Fruit fly (Drosophila melanogaster) whole organism, embryonic: ENCODE measurements around the gene mus201.
A peak's percentile ranks its signal among the peaks of the same experiment; 100 is the strongest.

Experiments used
- Abd-B ChIP-seq: fragments of 200-800 bp; sonication (Bioruptor generic); optimal IDR thresholded peaks from 2 replicates; lab custom pipeline; 2018; ENCODE audit warnings: missing biosample characterization, mild to moderate bottlenecking, missing genetic modification characterization, moderate library complexity
- Antp ChIP-seq: fragments of 200-800 bp; sonication (Bioruptor generic); optimal IDR thresholded peaks from 3 replicates; lab custom pipeline; 2016; ENCODE audit warnings: missing biosample characterization, missing genetic modification characterization
- Atf6 ChIP-seq: fragments of 200-800 bp; sonication (Bioruptor generic); IDR thresholded peaks from 2 replicates; pipeline ENCODE4 v1.3.6; 2022; ENCODE audit warnings: missing biosample characterization, missing genetic modification characterization
- Bdp1 ChIP-seq: fragments of 200-800 bp; sonication (Bioruptor generic); optimal IDR thresholded peaks from 3 replicates; lab custom pipeline; 2016; ENCODE audit warnings: missing biosample characterization, missing genetic modification characterization
- Bteb2 ChIP-seq: fragments of 200-800 bp; sonication (Bioruptor generic); optimal IDR thresholded peaks from 2 replicates; lab custom pipeline; 2016; ENCODE audit warnings: missing biosample characterization, missing genetic modification characterization
- CG10274 ChIP-seq: fragments of 200-800 bp; sonication (Bioruptor generic); optimal IDR thresholded peaks from 3 replicates; lab custom pipeline; 2017; ENCODE audit warnings: missing biosample characterization, mild to moderate bottlenecking, missing genetic modification characterization
- CG10366 ChIP-seq: fragments of 200-800 bp; sonication (Bioruptor generic); IDR thresholded peaks from 2 replicates; pipeline ENCODE4 v1.3.6; 2022; ENCODE audit warnings: missing biosample characterization, missing genetic modification characterization
- CG10979 ChIP-seq: fragments of 200-800 bp; sonication (Bioruptor generic); optimal IDR thresholded peaks from 2 replicates; lab custom pipeline; 2018; ENCODE audit warnings: missing biosample characterization, mild to moderate bottlenecking, missing genetic modification characterization, moderate library complexity
- CG11093 ChIP-seq: fragments of 200-800 bp; sonication (Bioruptor generic); IDR thresholded peaks from 3 replicates; pipeline ENCODE4 v1.3.6; 2022; ENCODE audit warnings: missing biosample characterization, missing genetic modification characterization
- CG11504 ChIP-seq: fragments of 200-800 bp; sonication (Bioruptor generic); optimal IDR thresholded peaks from 3 replicates; lab custom pipeline; 2019; ENCODE audit warnings: missing biosample characterization, mild to moderate bottlenecking, missing genetic modification characterization, moderate library complexity
- CG12299 ChIP-seq: fragments of 200-800 bp; sonication (Bioruptor generic); optimal IDR thresholded peaks from 2 replicates; lab custom pipeline; 2018; ENCODE audit warnings: missing biosample characterization, mild to moderate bottlenecking, missing genetic modification characterization
- CG12659 ChIP-seq: fragments of 200-800 bp; sonication (Bioruptor generic); optimal IDR thresholded peaks from 3 replicates; lab custom pipeline; 2017; ENCODE audit warnings: mild to moderate bottlenecking, missing biosample characterization, missing genetic modification reagents, missing genetic modification characterization
- CG14014 ChIP-seq: fragments of 200-800 bp; sonication (Bioruptor generic); IDR thresholded peaks from 2 replicates; pipeline ENCODE4 v1.3.6; 2022; ENCODE audit warnings: missing biosample characterization, missing genetic modification characterization
- CG15269 ChIP-seq: fragments of 200-800 bp; sonication (Bioruptor generic); optimal IDR thresholded peaks from 2 replicates; lab custom pipeline; 2018; ENCODE audit warnings: missing biosample characterization, mild to moderate bottlenecking, missing genetic modification characterization, moderate library complexity
- CG17361 ChIP-seq: fragments of 200-800 bp; sonication (Bioruptor generic); IDR thresholded peaks from 3 replicates; pipeline ENCODE4 v1.3.6; 2022; ENCODE audit warnings: missing biosample characterization, missing genetic modification characterization
- CG2202 ChIP-seq: fragments of 200-800 bp; sonication (Bioruptor generic); optimal IDR thresholded peaks from 2 replicates; lab custom pipeline; 2018; ENCODE audit warnings: missing biosample characterization, mild to moderate bottlenecking, missing genetic modification characterization
- CG30403 ChIP-seq: fragments of 200-800 bp; sonication (Bioruptor generic); optimal IDR thresholded peaks from 3 replicates; lab custom pipeline; 2016; ENCODE audit warnings: missing biosample characterization, missing genetic modification characterization
- CG34224 ChIP-seq: fragments of 200-800 bp; sonication (Bioruptor generic); IDR thresholded peaks from 3 replicates; pipeline ENCODE4 v1.3.6; 2022; ENCODE audit warnings: missing biosample characterization, missing genetic modification characterization; ENCODE audit not compliant: partially characterized antibody
- CG34422 ChIP-seq: fragments of 200-800 bp; sonication (Bioruptor generic); IDR thresholded peaks from 3 replicates; pipeline ENCODE4 v1.3.6; 2022; ENCODE audit warnings: missing biosample characterization, missing genetic modification characterization
- CG3847 ChIP-seq: fragments of 200-800 bp; sonication (Bioruptor generic); IDR thresholded peaks from 2 replicates; pipeline ENCODE4 v1.3.6; 2022; ENCODE audit warnings: missing biosample characterization, missing genetic modification characterization
- CG4282 ChIP-seq: fragments of 200-800 bp; sonication (Bioruptor generic); optimal IDR thresholded peaks from 2 replicates; lab custom pipeline; 2016; ENCODE audit warnings: missing biosample characterization, missing genetic modification characterization
- CG4360 ChIP-seq: fragments of 200-800 bp; sonication (Bioruptor generic); IDR thresholded peaks from 2 replicates; pipeline ENCODE4 v1.3.6; 2022; ENCODE audit warnings: missing biosample characterization, missing genetic modification characterization
- CG7786 ChIP-seq: fragments of 200-800 bp; sonication (Bioruptor generic); optimal IDR thresholded peaks from 2 replicates; lab custom pipeline; 2016; ENCODE audit warnings: missing biosample characterization, missing genetic modification characterization
- CG7839 ChIP-seq: fragments of 200-800 bp; sonication (Bioruptor generic); optimal IDR thresholded peaks from 3 replicates; lab custom pipeline; 2018; ENCODE audit warnings: missing biosample characterization, mild to moderate bottlenecking, missing genetic modification characterization, moderate library complexity
- Doc2 ChIP-seq: fragments of 200-800 bp; sonication (Bioruptor generic); IDR thresholded peaks from 2 replicates; pipeline ENCODE4 v1.3.6; 2022; ENCODE audit warnings: missing biosample characterization, missing genetic modification characterization
- Dp ChIP-seq: fragments of 200-800 bp; sonication (Bioruptor generic); optimal IDR thresholded peaks from 2 replicates; lab custom pipeline; 2018; ENCODE audit warnings: missing biosample characterization, mild to moderate bottlenecking, missing genetic modification characterization, moderate library complexity
- HLH3B ChIP-seq: fragments of 200-800 bp; sonication (Bioruptor generic); IDR thresholded peaks from 2 replicates; pipeline ENCODE4 v1.3.6; 2022; ENCODE audit warnings: missing biosample characterization, missing genetic modification characterization
- Hand ChIP-seq: fragments of 200-800 bp; sonication (Bioruptor generic); optimal IDR thresholded peaks from 2 replicates; lab custom pipeline; 2017; ENCODE audit warnings: mild to moderate bottlenecking, missing biosample characterization, missing genetic modification reagents, missing genetic modification characterization
- Hmr ChIP-seq: fragments of 200-800 bp; sonication (Bioruptor generic); optimal IDR thresholded peaks from 3 replicates; lab custom pipeline; 2017; ENCODE audit warnings: mild to moderate bottlenecking, missing biosample characterization, missing genetic modification reagents, missing genetic modification characterization
- Med ChIP-seq: fragments of 200-800 bp; sonication (Bioruptor generic); peaks from one replicate; lab custom pipeline; 2016; ENCODE audit warnings: missing biosample characterization, missing genetic modification characterization, mild to moderate bottlenecking, inconsistent platforms, moderate library complexity
- Rfx ChIP-seq: fragments of 200-800 bp; sonication (Bioruptor generic); IDR thresholded peaks from 2 replicates; pipeline ENCODE4 v1.3.6; 2022; ENCODE audit warnings: missing biosample characterization, missing genetic modification characterization
- Six4 ChIP-seq: fragments of 200-800 bp; sonication (Bioruptor generic); optimal IDR thresholded peaks from 2 replicates; lab custom pipeline; 2016; ENCODE audit warnings: missing biosample characterization, missing genetic modification characterization
- Sox102F ChIP-seq: fragments of 200-800 bp; sonication (Bioruptor generic); optimal IDR thresholded peaks from 2 replicates; lab custom pipeline; 2018; ENCODE audit warnings: missing biosample characterization, mild to moderate bottlenecking, missing genetic modification characterization, moderate library complexity
- Trl ChIP-seq, 3 experiments: fragments of >200 bp in 2 of 3; fragments of 200-800 bp in 1 of 3; sonication (Bioruptor generic) in 1 of 3; optimal IDR thresholded peaks; 2 replicates in 1 of 3; 3 replicates in 2 of 3; lab custom pipeline; 2016 to 2017; ENCODE audit warnings: missing biosample characterization in 1 of 3, missing genetic modification characterization in 1 of 3
- az2 ChIP-seq: fragments of 200-800 bp; sonication (Bioruptor generic); optimal IDR thresholded peaks from 3 replicates; lab custom pipeline; 2016; ENCODE audit warnings: missing biosample characterization, missing genetic modification characterization
- bbx ChIP-seq: fragments of 200-800 bp; sonication (Bioruptor generic); IDR thresholded peaks from 2 replicates; pipeline ENCODE4 v1.3.6; 2022; ENCODE audit warnings: missing biosample characterization, missing genetic modification characterization; ENCODE audit not compliant: partially characterized antibody
- bigmax ChIP-seq: fragments of 200-800 bp; sonication (Bioruptor generic); optimal IDR thresholded peaks from 2 replicates; lab custom pipeline; 2018; ENCODE audit warnings: missing biosample characterization, mild to moderate bottlenecking, missing genetic modification characterization
- chn ChIP-seq: fragments of 200-800 bp; sonication (Bioruptor generic); optimal IDR thresholded peaks from 2 replicates; lab custom pipeline; 2016; ENCODE audit warnings: missing biosample characterization, missing genetic modification characterization
- crp ChIP-seq, 2 experiments: fragments of 200-800 bp; sonication (Bioruptor generic); optimal IDR thresholded peaks; 2 replicates in 1 of 2; 3 replicates in 1 of 2; lab custom pipeline; 2017; ENCODE audit warnings: missing biosample characterization in 2 of 2, missing genetic modification characterization in 2 of 2, mild to moderate bottlenecking in 1 of 2, moderate library complexity in 1 of 2
- gem ChIP-seq: fragments of 200-800 bp; sonication (Bioruptor generic); optimal IDR thresholded peaks from 2 replicates; lab custom pipeline; 2019; ENCODE audit warnings: missing biosample characterization, mild to moderate bottlenecking, missing genetic modification characterization, moderate library complexity
- grau ChIP-seq: fragments of 200-800 bp; optimal IDR thresholded peaks from 3 replicates; lab custom pipeline; 2019; ENCODE audit warnings: missing biosample characterization, mild to moderate bottlenecking, missing genetic modification characterization, moderate library complexity
- gt ChIP-seq: fragments of 200-800 bp; sonication (Bioruptor generic); IDR thresholded peaks from 2 replicates; pipeline ENCODE4 v1.3.6; 2022; ENCODE audit warnings: missing biosample characterization, missing genetic modification characterization
- luna ChIP-seq: fragments of 200-800 bp; sonication (Bioruptor generic); optimal IDR thresholded peaks from 2 replicates; lab custom pipeline; 2016; ENCODE audit warnings: missing biosample characterization, missing genetic modification characterization
- nom ChIP-seq: fragments of 200-800 bp; sonication (Bioruptor generic); optimal IDR thresholded peaks from 2 replicates; lab custom pipeline; 2017; ENCODE audit warnings: missing biosample characterization, missing genetic modification characterization, mild to moderate bottlenecking, moderate library complexity, missing genetic modification reagents
- onecut ChIP-seq: fragments of 200-800 bp; sonication (Bioruptor generic); IDR thresholded peaks from 2 replicates; pipeline ENCODE4 v1.3.6; 2022; ENCODE audit warnings: missing biosample characterization, missing genetic modification characterization
- row ChIP-seq: fragments of 200-800 bp; sonication (Bioruptor generic); IDR thresholded peaks from 3 replicates; pipeline ENCODE4 v1.3.6; 2022; ENCODE audit warnings: missing biosample characterization, missing genetic modification characterization
- sens ChIP-seq: fragments of 200-800 bp; sonication (Bioruptor generic); peaks from one replicate; lab custom pipeline; 2016; ENCODE audit warnings: missing biosample characterization, missing genetic modification characterization
- sim ChIP-seq: fragments of 200-800 bp; sonication (Bioruptor generic); IDR thresholded peaks from 2 replicates; pipeline ENCODE4 v1.3.6; 2022; ENCODE audit warnings: missing biosample characterization, missing genetic modification characterization
- trh ChIP-seq: fragments of 200-800 bp; sonication (Bioruptor generic); optimal IDR thresholded peaks from 2 replicates; lab custom pipeline; 2016; ENCODE audit warnings: missing biosample characterization, missing genetic modification characterization
- yki ChIP-seq: fragments of >200 bp; optimal IDR thresholded peaks from 3 replicates; lab custom pipeline; 2018
- z ChIP-seq: fragments of 200-800 bp; sonication (Bioruptor generic); IDR thresholded peaks from 3 replicates; pipeline ENCODE4 v1.3.6; 2022; ENCODE audit warnings: missing biosample characterization, missing genetic modification characterization

Gene mus201

dm6 chr2L:8420259-8420930, 17.6 kb upstream of the mus201 start:
- TF ChIP-seq CG10366 (GFP tag; lab: Robert Waterston, UW) (no peak), chn (GFP tag; lab: Kevin White, UChicago) (no peak), CG7839 (tag; lab: Kevin White, UChicago) (peak; percentile 7), onecut (GFP tag; lab: Robert Waterston, UW) (no peak), crp (GFP tag; optimal IDR thresholded peaks at IDR 0.05; lab: Kevin White, UChicago) (no peak), Doc2 (GFP tag; lab: Robert Waterston, UW) (no peak), Hand (GFP tag; lab: Kevin White, UChicago) (no peak), sens (GFP tag; lab: Kevin White, UChicago) (peak; percentile 77), Bteb2 (no peak), CG10274 (GFP tag; lab: Kevin White, UChicago) (no peak), CG11504 (tag; lab: Kevin White, UChicago) (peak; percentile 34), Med (GFP tag; lab: Kevin White, UChicago) (peak; percentile 62), gem (peak; percentile 45), CG34422 (GFP tag; lab: Robert Waterston, UW) (no peak), row (GFP tag; lab: Robert Waterston, UW) (peak; percentile 42; the same call in 2 of the 3 replicates), CG7786 (GFP tag; lab: Kevin White, UChicago) (no peak), grau (tag; lab: Kevin White, UChicago) (peak; percentile 8), Bdp1 (GFP tag; lab: Kevin White, UChicago) (no peak), Six4 (no peak), Dp (GFP tag; lab: Kevin White, UChicago) (no peak), Hmr (GFP tag; lab: Kevin White, UChicago) (no peak), CG11093 (GFP tag; lab: Robert Waterston, UW) (no peak), nom (GFP tag; lab: Kevin White, UChicago) (peak; percentile 92), yki (peak; percentile 14), CG3847 (GFP tag; lab: Robert Waterston, UW) (no peak), CG34224 (GFP tag; lab: Robert Waterston, UW) (no peak), CG30403 (GFP tag; lab: Kevin White, UChicago) (peak; percentile 8), Antp (GFP tag; lab: Kevin White, UChicago) (no peak), CG12659 (GFP tag; lab: Kevin White, UChicago) (peak; percentile 3), CG14014 (GFP tag; lab: Robert Waterston, UW) (no peak), gt (GFP tag; lab: Robert Waterston, UW) (no peak), Trl (optimal IDR thresholded peaks at IDR 0.05; lab: Kevin White, UChicago) (peak; percentile 78), Trl (GFP tag; optimal IDR thresholded peaks at IDR 0.05; lab: Kevin White, UChicago) (no peak), CG2202 (tag; lab: Kevin White, UChicago) (no peak), z (GFP tag; lab: Robert Waterston, UW) (no peak), Abd-B (GFP tag; lab: Kevin White, UChicago) (no peak), CG15269 (tag; lab: Kevin White, UChicago) (peak; percentile 8), sim (no peak), Sox102F (GFP tag; lab: Kevin White, UChicago) (peak; percentile 13), CG10979 (tag; lab: Kevin White, UChicago) (no peak), CG12299 (tag; lab: Kevin White, UChicago) (no peak), Atf6 (GFP tag; lab: Robert Waterston, UW) (no peak), HLH3B (GFP tag; lab: Robert Waterston, UW) (no peak), az2 (GFP tag; lab: Kevin White, UChicago) (peak; percentile 5), bigmax (GFP tag; lab: Kevin White, UChicago) (no peak), luna (GFP tag; lab: Kevin White, UChicago) (no peak), CG17361 (GFP tag; lab: Robert Waterston, UW) (no peak), CG4282 (no peak), Rfx (GFP tag; lab: Robert Waterston, UW) (peak; percentile 27; the same call in 1 of the 2 replicates), CG4360 (GFP tag; lab: Robert Waterston, UW) (0 out of 2 replicates have a peak, but pooled peaks have one; percentile 28), trh (GFP tag; lab: Kevin White, UChicago) (no peak), bbx (no peak)
